Worm (Caenorhabditis elegans) whole organism, dauer: ENCODE measurements around the gene Y38E10A.17.
"Not testable (repeated sequence)": the region's sequence is repeated elsewhere in the genome, so short reads cannot be mapped to it uniquely, and the experiment has no call there.

ENCODE experiments used
- unc-62 ChIP-seq: sonication (generic microtip); optimal IDR thresholded peaks from 2 replicates; lab custom pipeline; 2017; ENCODE audit warnings: missing biosample characterization, missing genetic modification reagents, missing genetic modification characterization

The Y38E10A.17 gene

ce11 chrII:12659676-12660371 lies 25.2 kb upstream of the Y38E10A.17 start:
- no peak for TF ChIP-seq unc-62 (GFP tag; lab: Kevin White, UChicago)

ce11 chrII:12658409-12658808 lies 23.8 kb upstream of the Y38E10A.17 start:
- TF ChIP-seq unc-62 (GFP tag; lab: Kevin White, UChicago) = no peak

- no peak for TF ChIP-seq unc-62 (GFP tag; lab: Kevin White, UChicago)
Measured at ce11 chrII:12657620-12658019, 23.0 kb upstream of the Y38E10A.17 start.

- TF ChIP-seq unc-62 (GFP tag; lab: Kevin White, UChicago) = no peak
Measured at ce11 chrII:12655816-12656215, 21.2 kb upstream of the Y38E10A.17 start.

ce11 chrII:12654447-12654846 lies 19.8 kb upstream of the Y38E10A.17 start, which contains the start of gene rgs-4:
TSS of gene rgs-4 (plus strand) at chrII:12654747.
- no peak for TF ChIP-seq unc-62 (GFP tag; lab: Kevin White, UChicago)

ce11 chrII:12640370-12640769 lies 5.8 kb upstream of the Y38E10A.17 start, which contains the start of gene nhr-235:
TSS of gene nhr-235 (plus strand) at chrII:12640670.
- TF ChIP-seq unc-62 (GFP tag; lab: Kevin White, UChicago) = no peak

- no peak for TF ChIP-seq unc-62 (GFP tag; lab: Kevin White, UChicago)
Measured at ce11 chrII:12636602-12637001, 2.0 kb upstream of the Y38E10A.17 start, which contains the start of gene nhr-234. TSS of gene nhr-234 (plus strand) at chrII:12636678.

ce11 chrII:12630888-12631287 lies 3.7 kb downstream of the Y38E10A.17 start, which contains the start of gene Y38E10A.34:
TSS of gene Y38E10A.34 (plus strand) at chrII:12631188.
- no peak for TF ChIP-seq unc-62 (GFP tag; lab: Kevin White, UChicago)

- TF ChIP-seq unc-62 (GFP tag; lab: Kevin White, UChicago) = no peak
Measured at ce11 chrII:12629387-12629786, 5.2 kb downstream of the Y38E10A.17 start, which contains the start of gene Y38E10A.28. TSS of gene Y38E10A.28 (plus strand) at chrII:12629687.

- no peak for TF ChIP-seq unc-62 (GFP tag; lab: Kevin White, UChicago)
Measured at ce11 chrII:12628566-12628965, 6.0 kb downstream of the Y38E10A.17 start, which contains the start of gene nspe-5. TSS of gene nspe-5 (plus strand) at chrII:12628866.

- no peak for TF ChIP-seq unc-62 (GFP tag; lab: Kevin White, UChicago)
Measured at ce11 chrII:12626887-12627286, 7.7 kb downstream of the Y38E10A.17 start, which contains the start of gene nspe-7. TSS of gene nspe-7 (plus strand) at chrII:12627187.

ce11 chrII:12626120-12626624 lies 8.4 kb downstream of the Y38E10A.17 start:
- no peak for TF ChIP-seq unc-62 (GFP tag; lab: Kevin White, UChicago)

- no peak for TF ChIP-seq unc-62 (GFP tag; lab: Kevin White, UChicago)
Measured at ce11 chrII:12625673-12626072, 8.9 kb downstream of the Y38E10A.17 start.

- not testable (repeated sequence) for TF ChIP-seq unc-62 (GFP tag; lab: Kevin White, UChicago)
Measured at ce11 chrII:12624433-12624832, 10.2 kb downstream of the Y38E10A.17 start, which contains the start of gene Y38E10A.14. TSS of gene Y38E10A.14 (minus strand) at chrII:12624533.

ce11 chrII:12622843-12623242 lies 11.8 kb downstream of the Y38E10A.17 start:
- no peak for TF ChIP-seq unc-62 (GFP tag; lab: Kevin White, UChicago)

- no peak for TF ChIP-seq unc-62 (GFP tag; lab: Kevin White, UChicago)
Measured at ce11 chrII:12621908-12622566, 12.6 kb downstream of the Y38E10A.17 start, which contains the start of gene nspe-8. TSS of gene nspe-8 (minus strand) at chrII:12621958.
